Fruit fly (Drosophila melanogaster) whole organism, prepupa: ENCODE data around the gene CG33258.

ENCODE experiments used
- CG10631 ChIP-seq: fragments of 200-800 bp; sonication (Bioruptor generic); optimal IDR thresholded peaks from 2 replicates; lab custom pipeline; 2016; ENCODE audit warnings: missing biosample characterization, missing genetic modification characterization
- CG11762 ChIP-seq: fragments of 200-800 bp; sonication (Bioruptor generic); optimal IDR thresholded peaks from 3 replicates; lab custom pipeline; 2016; ENCODE audit warnings: missing biosample characterization, missing genetic modification characterization; ENCODE audit not compliant: insufficient read depth
- CG31627 ChIP-seq: fragments of 200-800 bp; sonication (Bioruptor generic); optimal IDR thresholded peaks from 3 replicates; lab custom pipeline; 2016; ENCODE audit warnings: missing biosample characterization, missing genetic modification characterization
- CG32006 ChIP-seq: fragments of 200-800 bp; sonication (Bioruptor generic); optimal IDR thresholded peaks from 3 replicates; lab custom pipeline; 2017; ENCODE audit warnings: missing biosample characterization, mild to moderate bottlenecking, missing genetic modification characterization
- CG3919 ChIP-seq: fragments of 200-800 bp; sonication (Bioruptor generic); optimal IDR thresholded peaks from 3 replicates; lab custom pipeline; 2016; ENCODE audit warnings: missing biosample characterization, missing genetic modification characterization
- CG6163 ChIP-seq: fragments of 200-800 bp; sonication (Bioruptor generic); IDR thresholded peaks from 3 replicates; pipeline ENCODE4 v1.3.6; 2022; ENCODE audit warnings: missing biosample characterization, missing genetic modification characterization
- CG6792 ChIP-seq: fragments of 200-800 bp; sonication (Bioruptor generic); optimal IDR thresholded peaks from 3 replicates; lab custom pipeline; 2016; ENCODE audit warnings: missing biosample characterization, missing genetic modification characterization
- CG6808 ChIP-seq: fragments of 200-800 bp; sonication (Bioruptor generic); optimal IDR thresholded peaks from 3 replicates; lab custom pipeline; 2017; ENCODE audit warnings: missing biosample characterization, missing genetic modification characterization, mild to moderate bottlenecking, moderate library complexity, missing genetic modification reagents
- CG7368 ChIP-seq: fragments of 200-800 bp; sonication (Bioruptor generic); optimal IDR thresholded peaks from 3 replicates; lab custom pipeline; 2016; ENCODE audit warnings: missing biosample characterization, missing genetic modification characterization
- CG8119 ChIP-seq: fragments of 200-800 bp; sonication (Bioruptor generic); IDR thresholded peaks from 3 replicates; pipeline ENCODE4 v1.3.6; 2022; ENCODE audit warnings: missing biosample characterization, missing genetic modification characterization
- CG8319 ChIP-seq: fragments of 200-800 bp; sonication (Bioruptor generic); optimal IDR thresholded peaks from 3 replicates; lab custom pipeline; 2016; ENCODE audit warnings: missing biosample characterization, missing genetic modification characterization
- CG9139 ChIP-seq: fragments of 200-800 bp; sonication (Bioruptor generic); optimal IDR thresholded peaks from 3 replicates; lab custom pipeline; 2017; ENCODE audit warnings: missing biosample characterization, mild to moderate bottlenecking, missing genetic modification characterization
- Eip75B ChIP-seq: fragments of 200-800 bp; sonication (Bioruptor generic); optimal IDR thresholded peaks from 3 replicates; lab custom pipeline; 2016; ENCODE audit warnings: missing biosample characterization, missing genetic modification characterization
- Eip78C ChIP-seq: fragments of 200-800 bp; sonication (Bioruptor generic); peaks from one replicate; lab custom pipeline; 2016; ENCODE audit warnings: missing biosample characterization, missing genetic modification characterization
- Ets21C ChIP-seq: fragments of 200-800 bp; sonication (Bioruptor generic); optimal IDR thresholded peaks from 3 replicates; lab custom pipeline; 2016; ENCODE audit warnings: missing biosample characterization, missing genetic modification characterization
- Ets96B ChIP-seq: fragments of 200-800 bp; optimal IDR thresholded peaks from 2 replicates; lab custom pipeline; 2019; ENCODE audit warnings: missing biosample characterization, mild to moderate bottlenecking, missing genetic modification characterization, moderate library complexity
- Hr39 ChIP-seq: fragments of 200-800 bp; sonication (Bioruptor generic); optimal IDR thresholded peaks from 2 replicates; lab custom pipeline; 2016; ENCODE audit warnings: missing biosample characterization, missing genetic modification characterization
- Lpt ChIP-seq: fragments of 200-800 bp; sonication (Bioruptor generic); optimal IDR thresholded peaks from 3 replicates; lab custom pipeline; 2016; ENCODE audit warnings: missing biosample characterization, missing genetic modification characterization
- Sox102F ChIP-seq: fragments of 200-800 bp; sonication (Bioruptor generic); optimal IDR thresholded peaks from 2 replicates; lab custom pipeline; 2016; ENCODE audit warnings: missing biosample characterization, mild to moderate bottlenecking, missing genetic modification characterization
- Sox14 ChIP-seq: fragments of 200-800 bp; sonication (Bioruptor generic); optimal IDR thresholded peaks from 3 replicates; lab custom pipeline; 2016; ENCODE audit warnings: missing biosample characterization, missing genetic modification characterization
- Sox15 ChIP-seq: fragments of 200-800 bp; sonication (Bioruptor generic); optimal IDR thresholded peaks from 3 replicates; lab custom pipeline; 2016; ENCODE audit warnings: missing biosample characterization, missing genetic modification characterization
- achi ChIP-seq: fragments of 200-800 bp; sonication (Bioruptor generic); optimal IDR thresholded peaks from 3 replicates; lab custom pipeline; 2016; ENCODE audit warnings: missing biosample characterization, missing genetic modification characterization
- cyc ChIP-seq: fragments of 200-800 bp; sonication (Bioruptor generic); optimal IDR thresholded peaks from 3 replicates; lab custom pipeline; 2016; ENCODE audit warnings: missing biosample characterization, missing genetic modification characterization
- eg ChIP-seq: fragments of 200-800 bp; sonication (Bioruptor generic); IDR thresholded peaks from 3 replicates; pipeline ENCODE4 v1.3.6; 2022; ENCODE audit warnings: missing biosample characterization, missing genetic modification characterization
- esn ChIP-seq: fragments of 200-800 bp; sonication (Bioruptor generic); optimal IDR thresholded peaks from 2 replicates; lab custom pipeline; 2016; ENCODE audit warnings: missing biosample characterization, mild to moderate bottlenecking, missing genetic modification characterization, moderate library complexity
- fd59A ChIP-seq: fragments of 200-800 bp; sonication (Bioruptor generic); optimal IDR thresholded peaks from 2 replicates; lab custom pipeline; 2017; ENCODE audit warnings: missing biosample characterization, mild to moderate bottlenecking, missing genetic modification characterization, missing genetic modification reagents
- fkh ChIP-seq: fragments of 200-800 bp; sonication (Bioruptor generic); optimal IDR thresholded peaks from 3 replicates; lab custom pipeline; 2017; ENCODE audit warnings: missing biosample characterization, mild to moderate bottlenecking, missing genetic modification characterization, moderate library complexity
- lz ChIP-seq: fragments of 200-800 bp; sonication (Bioruptor generic); optimal IDR thresholded peaks from 3 replicates; lab custom pipeline; 2016; ENCODE audit warnings: missing biosample characterization, missing genetic modification characterization
- net ChIP-seq: fragments of 200-800 bp; sonication (Bioruptor generic); optimal IDR thresholded peaks from 3 replicates; lab custom pipeline; 2016; ENCODE audit warnings: missing biosample characterization, missing genetic modification characterization
- pdm3 ChIP-seq: fragments of 200-800 bp; sonication (Bioruptor generic); optimal IDR thresholded peaks from 3 replicates; lab custom pipeline; 2016; ENCODE audit warnings: missing biosample characterization, missing genetic modification characterization
- spab ChIP-seq: fragments of 200-800 bp; sonication (Bioruptor generic); optimal IDR thresholded peaks from 2 replicates; lab custom pipeline; 2017; ENCODE audit warnings: missing biosample characterization, mild to moderate bottlenecking, missing genetic modification characterization, missing genetic modification reagents
- ss ChIP-seq, 2 experiments: fragments of 200-800 bp; sonication (Bioruptor generic); optimal IDR thresholded peaks; 2 replicates in 1 of 2; 3 replicates in 1 of 2; lab custom pipeline; 2017 to 2018; ENCODE audit warnings: mild to moderate bottlenecking in 2 of 2, missing biosample characterization in 2 of 2, missing genetic modification characterization in 2 of 2, moderate library complexity in 1 of 2
- topi ChIP-seq: fragments of 200-800 bp; sonication (Bioruptor generic); optimal IDR thresholded peaks from 3 replicates; lab custom pipeline; 2016; ENCODE audit warnings: missing biosample characterization, missing genetic modification characterization
- vri ChIP-seq: fragments of 200-800 bp; sonication (Bioruptor generic); optimal IDR thresholded peaks from 3 replicates; lab custom pipeline; 2016; ENCODE audit warnings: missing biosample characterization, mild to moderate bottlenecking, missing genetic modification characterization

CG33258 gene

dm6 chr3L:16082251-16082650, at the start of gene CG33258:
TSS of gene CG33258 (plus strand) at chr3L:16082551.
- no peak for TF ChIP-seq CG8119
- no peak for TF ChIP-seq CG6163 (GFP tag; lab: Robert Waterston, UW)
- no peak for TF ChIP-seq CG32006 (GFP tag; lab: Kevin White, UChicago)
- no peak for TF ChIP-seq CG31627 (GFP tag; lab: Kevin White, UChicago)
- no peak for TF ChIP-seq spab (GFP tag; lab: Kevin White, UChicago)
- no peak for TF ChIP-seq fd59A
- no peak for TF ChIP-seq CG9139 (GFP tag; lab: Kevin White, UChicago)
- no peak for TF ChIP-seq Hr39 (GFP tag; lab: Kevin White, UChicago)
- no peak for TF ChIP-seq achi (GFP tag; lab: Kevin White, UChicago)
- TF ChIP-seq cyc (GFP tag; lab: Kevin White, UChicago) = no peak
- TF ChIP-seq CG7368 (GFP tag; lab: Kevin White, UChicago) = no peak
- TF ChIP-seq pdm3 (GFP tag; lab: Kevin White, UChicago) = no peak

- TF ChIP-seq CG6792 (GFP tag; lab: Kevin White, UChicago) (no peak), esn (no peak), CG32006 (GFP tag; lab: Kevin White, UChicago) (no peak), Sox14 (GFP tag; lab: Kevin White, UChicago) (no peak), CG6808 (GFP tag; lab: Kevin White, UChicago) (no peak), CG9139 (GFP tag; lab: Kevin White, UChicago) (no peak), Lpt (GFP tag; lab: Kevin White, UChicago) (no peak), Sox102F (GFP tag; lab: Kevin White, UChicago) (no peak), Ets21C (GFP tag; lab: Kevin White, UChicago) (no peak), ss (GFP tag; optimal IDR thresholded peaks at IDR 0.05; lab: Kevin White, UChicago) (no peak), fkh (GFP tag; lab: Kevin White, UChicago) (no peak), cyc (GFP tag; lab: Kevin White, UChicago) (no peak)
- TF ChIP-seq, all 60 proteins: peak for 0
These were observed 49.1 kb upstream of the CG33258 start, which contains the start of the genes CG42717 and CG42716 for dm6 chr3L:16033090-16033828. TSS of gene CG42717 (minus strand) at chr3L:16033190. TSS of gene CG42716 (plus strand) at chr3L:16033778.

dm6 chr3L:16034224-16034623, 48.1 kb upstream of the CG33258 start, which contains the start of gene CG42538:
TSS of gene CG42538 (plus strand) at chr3L:16034524.
- TF ChIP-seq esn = no peak
- no peak for TF ChIP-seq Sox102F (GFP tag; lab: Kevin White, UChicago)
- TF ChIP-seq Eip78C = no peak
- no peak for TF ChIP-seq Sox15 (GFP tag; lab: Kevin White, UChicago)
- no peak for TF ChIP-seq CG11762
- no peak for TF ChIP-seq Sox14 (GFP tag; lab: Kevin White, UChicago)
- no peak for TF ChIP-seq fd59A
- no peak for TF ChIP-seq Hr39 (GFP tag; lab: Kevin White, UChicago)
- no peak for TF ChIP-seq net (GFP tag; lab: Kevin White, UChicago)
- TF ChIP-seq CG6163 (GFP tag; lab: Robert Waterston, UW) = no peak
- TF ChIP-seq cyc (GFP tag; lab: Kevin White, UChicago) = no peak
- no peak for TF ChIP-seq CG6792 (GFP tag; lab: Kevin White, UChicago)
- TF ChIP-seq topi (GFP tag; lab: Kevin White, UChicago) = no peak
- no peak for TF ChIP-seq CG9139 (GFP tag; lab: Kevin White, UChicago)
- TF ChIP-seq achi (GFP tag; lab: Kevin White, UChicago) = no peak
- no peak for TF ChIP-seq eg (GFP tag; lab: Robert Waterston, UW)
- no peak for TF ChIP-seq CG7368 (GFP tag; lab: Kevin White, UChicago)
- TF ChIP-seq vri (GFP tag; lab: Kevin White, UChicago) = no peak

dm6 chr3L:16035185-16035584, 47.2 kb upstream of the CG33258 start, which contains the start of gene CG5895:
TSS of gene CG5895 (plus strand) at chr3L:16035485.
- no peak for TF ChIP-seq CG10631 (GFP tag; lab: Kevin White, UChicago)
- TF ChIP-seq CG31627 (GFP tag; lab: Kevin White, UChicago) = no peak
- TF ChIP-seq CG32006 (GFP tag; lab: Kevin White, UChicago) = no peak
- TF ChIP-seq CG9139 (GFP tag; lab: Kevin White, UChicago) = no peak
- no peak for TF ChIP-seq lz (GFP tag; lab: Kevin White, UChicago)
- TF ChIP-seq CG8319 (GFP tag; lab: Kevin White, UChicago) = no peak
- TF ChIP-seq CG3919 (GFP tag; lab: Kevin White, UChicago) = no peak
- TF ChIP-seq Ets96B (tag; lab: Kevin White, UChicago) = no peak
- no peak for TF ChIP-seq net (GFP tag; lab: Kevin White, UChicago)
- TF ChIP-seq Eip75B (GFP tag; lab: Kevin White, UChicago) = no peak
